Fruit fly (Drosophila melanogaster) whole organism, prepupa: ENCODE results near the gene CG15368.

ENCODE experiments used
- Blimp-1 ChIP-seq: fragments of 200-800 bp; sonication (Bioruptor generic); optimal IDR thresholded peaks from 3 replicates; lab custom pipeline; 2017; ENCODE audit warnings: missing biosample characterization, missing genetic modification characterization, mild to moderate bottlenecking, moderate library complexity, missing genetic modification reagents
- CG10631 ChIP-seq: fragments of 200-800 bp; sonication (Bioruptor generic); optimal IDR thresholded peaks from 2 replicates; lab custom pipeline; 2016; ENCODE audit warnings: missing biosample characterization, missing genetic modification characterization
- CG10669 ChIP-seq: fragments of 200-800 bp; sonication (Bioruptor generic); optimal IDR thresholded peaks from 3 replicates; lab custom pipeline; 2018; ENCODE audit warnings: missing biosample characterization, mild to moderate bottlenecking, missing genetic modification characterization, moderate library complexity
- CG11762 ChIP-seq: fragments of 200-800 bp; sonication (Bioruptor generic); optimal IDR thresholded peaks from 3 replicates; lab custom pipeline; 2016; ENCODE audit warnings: missing biosample characterization, missing genetic modification characterization; ENCODE audit not compliant: insufficient read depth
- CG11902 ChIP-seq: fragments of 200-800 bp; sonication (Bioruptor generic); optimal IDR thresholded peaks from 3 replicates; lab custom pipeline; 2016; ENCODE audit warnings: missing biosample characterization, missing genetic modification characterization
- CG15336 ChIP-seq: fragments of 200-800 bp; sonication (Bioruptor generic); IDR thresholded peaks from 2 replicates; pipeline ENCODE4 v1.3.6; 2022; ENCODE audit warnings: missing biosample characterization, missing genetic modification characterization
- CG1621 ChIP-seq: fragments of 200-800 bp; sonication (Bioruptor generic); optimal IDR thresholded peaks from 3 replicates; lab custom pipeline; 2018; ENCODE audit warnings: missing biosample characterization, mild to moderate bottlenecking, missing genetic modification characterization
- CG16779 ChIP-seq: fragments of 200-800 bp; sonication (Bioruptor generic); optimal IDR thresholded peaks from 3 replicates; lab custom pipeline; 2017; ENCODE audit warnings: missing biosample characterization, mild to moderate bottlenecking, missing genetic modification characterization
- CG31627 ChIP-seq: fragments of 200-800 bp; sonication (Bioruptor generic); optimal IDR thresholded peaks from 3 replicates; lab custom pipeline; 2016; ENCODE audit warnings: missing biosample characterization, missing genetic modification characterization
- CG32006 ChIP-seq: fragments of 200-800 bp; sonication (Bioruptor generic); optimal IDR thresholded peaks from 3 replicates; lab custom pipeline; 2017; ENCODE audit warnings: missing biosample characterization, mild to moderate bottlenecking, missing genetic modification characterization
- CG34406 ChIP-seq: fragments of 200-800 bp; sonication (Bioruptor generic); optimal IDR thresholded peaks from 3 replicates; lab custom pipeline; 2016; ENCODE audit warnings: missing biosample characterization, missing genetic modification characterization
- CG3919 ChIP-seq: fragments of 200-800 bp; sonication (Bioruptor generic); optimal IDR thresholded peaks from 3 replicates; lab custom pipeline; 2016; ENCODE audit warnings: missing biosample characterization, missing genetic modification characterization
- CG6163 ChIP-seq: fragments of 200-800 bp; sonication (Bioruptor generic); IDR thresholded peaks from 3 replicates; pipeline ENCODE4 v1.3.6; 2022; ENCODE audit warnings: missing biosample characterization, missing genetic modification characterization
- CG6276 ChIP-seq: fragments of 200-800 bp; sonication (Bioruptor generic); optimal IDR thresholded peaks from 2 replicates; lab custom pipeline; 2017; ENCODE audit warnings: missing biosample characterization, mild to moderate bottlenecking, missing genetic modification characterization
- CG6792 ChIP-seq: fragments of 200-800 bp; sonication (Bioruptor generic); optimal IDR thresholded peaks from 3 replicates; lab custom pipeline; 2016; ENCODE audit warnings: missing biosample characterization, missing genetic modification characterization
- CG6808 ChIP-seq: fragments of 200-800 bp; sonication (Bioruptor generic); optimal IDR thresholded peaks from 3 replicates; lab custom pipeline; 2017; ENCODE audit warnings: missing biosample characterization, missing genetic modification characterization, mild to moderate bottlenecking, moderate library complexity, missing genetic modification reagents
- CG6854 ChIP-seq: fragments of 200-800 bp; sonication (Bioruptor generic); optimal IDR thresholded peaks from 2 replicates; lab custom pipeline; 2017; ENCODE audit warnings: missing biosample characterization, mild to moderate bottlenecking, missing genetic modification characterization
- CG7368 ChIP-seq: fragments of 200-800 bp; sonication (Bioruptor generic); optimal IDR thresholded peaks from 3 replicates; lab custom pipeline; 2016; ENCODE audit warnings: missing biosample characterization, missing genetic modification characterization
- CG8632 ChIP-seq: fragments of 200-800 bp; sonication (Bioruptor generic); optimal IDR thresholded peaks from 3 replicates; lab custom pipeline; 2016; ENCODE audit warnings: missing biosample characterization, missing genetic modification characterization
- CG9139 ChIP-seq: fragments of 200-800 bp; sonication (Bioruptor generic); optimal IDR thresholded peaks from 3 replicates; lab custom pipeline; 2017; ENCODE audit warnings: missing biosample characterization, mild to moderate bottlenecking, missing genetic modification characterization
- Eip75B ChIP-seq: fragments of 200-800 bp; sonication (Bioruptor generic); optimal IDR thresholded peaks from 3 replicates; lab custom pipeline; 2016; ENCODE audit warnings: missing biosample characterization, missing genetic modification characterization
- Eip78C ChIP-seq: fragments of 200-800 bp; sonication (Bioruptor generic); peaks from one replicate; lab custom pipeline; 2016; ENCODE audit warnings: missing biosample characterization, missing genetic modification characterization
- Ets21C ChIP-seq: fragments of 200-800 bp; sonication (Bioruptor generic); optimal IDR thresholded peaks from 3 replicates; lab custom pipeline; 2016; ENCODE audit warnings: missing biosample characterization, missing genetic modification characterization
- Ets96B ChIP-seq: fragments of 200-800 bp; optimal IDR thresholded peaks from 2 replicates; lab custom pipeline; 2019; ENCODE audit warnings: missing biosample characterization, mild to moderate bottlenecking, missing genetic modification characterization, moderate library complexity
- Gug ChIP-seq: fragments of 200-800 bp; sonication (Bioruptor generic); IDR thresholded peaks from 2 replicates; pipeline ENCODE4 v1.3.6; 2022; ENCODE audit warnings: missing biosample characterization, missing genetic modification characterization
- Hr38 ChIP-seq: sonication (Bioruptor generic); optimal IDR thresholded peaks from 2 replicates; lab custom pipeline; 2016; ENCODE audit warnings: missing biosample characterization, missing genetic modification characterization
- Hr39 ChIP-seq: fragments of 200-800 bp; sonication (Bioruptor generic); optimal IDR thresholded peaks from 2 replicates; lab custom pipeline; 2016; ENCODE audit warnings: missing biosample characterization, missing genetic modification characterization
- Hr4 ChIP-seq: fragments of 200-800 bp; sonication (Bioruptor generic); optimal IDR thresholded peaks from 3 replicates; lab custom pipeline; 2016; ENCODE audit warnings: missing biosample characterization, missing genetic modification characterization
- OdsH ChIP-seq: fragments of 200-800 bp; sonication (Bioruptor generic); optimal IDR thresholded peaks from 3 replicates; lab custom pipeline; 2016; ENCODE audit warnings: missing biosample characterization, missing genetic modification characterization
- Smox ChIP-seq: fragments of 200-800 bp; sonication (Bioruptor generic); optimal IDR thresholded peaks from 3 replicates; lab custom pipeline; 2016; ENCODE audit warnings: missing biosample characterization, missing genetic modification characterization
- Sox14 ChIP-seq: fragments of 200-800 bp; sonication (Bioruptor generic); optimal IDR thresholded peaks from 3 replicates; lab custom pipeline; 2016; ENCODE audit warnings: missing biosample characterization, missing genetic modification characterization
- Sox15 ChIP-seq: fragments of 200-800 bp; sonication (Bioruptor generic); optimal IDR thresholded peaks from 3 replicates; lab custom pipeline; 2016; ENCODE audit warnings: missing biosample characterization, missing genetic modification characterization
- achi ChIP-seq: fragments of 200-800 bp; sonication (Bioruptor generic); optimal IDR thresholded peaks from 3 replicates; lab custom pipeline; 2016; ENCODE audit warnings: missing biosample characterization, missing genetic modification characterization
- acj6 ChIP-seq: fragments of 200-800 bp; sonication (Bioruptor generic); optimal IDR thresholded peaks from 3 replicates; lab custom pipeline; 2016; ENCODE audit warnings: missing biosample characterization, missing genetic modification characterization
- cyc ChIP-seq: fragments of 200-800 bp; sonication (Bioruptor generic); optimal IDR thresholded peaks from 3 replicates; lab custom pipeline; 2016; ENCODE audit warnings: missing biosample characterization, missing genetic modification characterization
- dac ChIP-seq: fragments of 200-800 bp; sonication (Bioruptor generic); optimal IDR thresholded peaks from 2 replicates; lab custom pipeline; 2017; ENCODE audit warnings: missing biosample characterization, mild to moderate bottlenecking, missing genetic modification characterization
- dsx ChIP-seq: fragments of 200-800 bp; optimal IDR thresholded peaks from 3 replicates; lab custom pipeline; 2019; ENCODE audit warnings: missing biosample characterization, mild to moderate bottlenecking, missing genetic modification characterization, moderate library complexity; ENCODE audit not compliant: poor library complexity, severe bottlenecking
- eg ChIP-seq: fragments of 200-800 bp; sonication (Bioruptor generic); IDR thresholded peaks from 3 replicates; pipeline ENCODE4 v1.3.6; 2022; ENCODE audit warnings: missing biosample characterization, missing genetic modification characterization
- esn ChIP-seq: fragments of 200-800 bp; sonication (Bioruptor generic); optimal IDR thresholded peaks from 2 replicates; lab custom pipeline; 2016; ENCODE audit warnings: missing biosample characterization, mild to moderate bottlenecking, missing genetic modification characterization, moderate library complexity
- fd59A ChIP-seq: fragments of 200-800 bp; sonication (Bioruptor generic); optimal IDR thresholded peaks from 2 replicates; lab custom pipeline; 2017; ENCODE audit warnings: missing biosample characterization, mild to moderate bottlenecking, missing genetic modification characterization, missing genetic modification reagents
- fd85E ChIP-seq: fragments of 200-800 bp; sonication (Bioruptor generic); optimal IDR thresholded peaks from 3 replicates; lab custom pipeline; 2016; ENCODE audit warnings: missing biosample characterization, missing genetic modification characterization
- fkh ChIP-seq: fragments of 200-800 bp; sonication (Bioruptor generic); optimal IDR thresholded peaks from 3 replicates; lab custom pipeline; 2017; ENCODE audit warnings: missing biosample characterization, mild to moderate bottlenecking, missing genetic modification characterization, moderate library complexity
- lz ChIP-seq: fragments of 200-800 bp; sonication (Bioruptor generic); optimal IDR thresholded peaks from 3 replicates; lab custom pipeline; 2016; ENCODE audit warnings: missing biosample characterization, missing genetic modification characterization
- net ChIP-seq: fragments of 200-800 bp; sonication (Bioruptor generic); optimal IDR thresholded peaks from 3 replicates; lab custom pipeline; 2016; ENCODE audit warnings: missing biosample characterization, missing genetic modification characterization
- pdm3 ChIP-seq: fragments of 200-800 bp; sonication (Bioruptor generic); optimal IDR thresholded peaks from 3 replicates; lab custom pipeline; 2016; ENCODE audit warnings: missing biosample characterization, missing genetic modification characterization
- salr ChIP-seq, 2 experiments: fragments of 200-800 bp; sonication (Bioruptor generic); optimal IDR thresholded peaks; 3 replicates each; lab custom pipeline; 2016 to 2018; ENCODE audit warnings: missing biosample characterization in 2 of 2, missing genetic modification characterization in 2 of 2, mild to moderate bottlenecking in 1 of 2
- ss ChIP-seq, 2 experiments: fragments of 200-800 bp; sonication (Bioruptor generic); optimal IDR thresholded peaks; 2 replicates in 1 of 2; 3 replicates in 1 of 2; lab custom pipeline; 2017 to 2018; ENCODE audit warnings: mild to moderate bottlenecking in 2 of 2, missing biosample characterization in 2 of 2, missing genetic modification characterization in 2 of 2, moderate library complexity in 1 of 2
- svp ChIP-seq: fragments of 200-800 bp; sonication (Bioruptor generic); peaks from one replicate; lab custom pipeline; 2016; ENCODE audit warnings: missing biosample characterization, missing genetic modification characterization
- topi ChIP-seq: fragments of 200-800 bp; sonication (Bioruptor generic); optimal IDR thresholded peaks from 3 replicates; lab custom pipeline; 2016; ENCODE audit warnings: missing biosample characterization, missing genetic modification characterization
- vri ChIP-seq: fragments of 200-800 bp; sonication (Bioruptor generic); optimal IDR thresholded peaks from 3 replicates; lab custom pipeline; 2016; ENCODE audit warnings: missing biosample characterization, mild to moderate bottlenecking, missing genetic modification characterization

The CG15368 gene

dm6 chrX:9201866-9202681 is 13.5 kb upstream of the CG15368 start:
- TF ChIP-seq vri (GFP tag; lab: Kevin White, UChicago) (peak; percentile 1), Smox (GFP tag; lab: Kevin White, UChicago) (no peak), CG9139 (GFP tag; lab: Kevin White, UChicago) (no peak), dsx (peak; percentile 54), salr (GFP tag; optimal IDR thresholded peaks at IDR 0.05; lab: Kevin White, UChicago) (peak; percentile 20 to 48), pdm3 (GFP tag; lab: Kevin White, UChicago) (peak; percentile 38), dac (GFP tag; lab: Kevin White, UChicago) (peak; percentile 57), lz (GFP tag; lab: Kevin White, UChicago) (peak; percentile 10), CG16779 (tag; lab: Kevin White, UChicago) (peak; percentile 27), fkh (GFP tag; lab: Kevin White, UChicago) (peak; percentile 39), fd59A (GFP tag; lab: Kevin White, UChicago) (peak; percentile 26), CG3919 (GFP tag; lab: Kevin White, UChicago) (peak; percentile 42), CG6276 (GFP tag; lab: Kevin White, UChicago) (peak; percentile 70), fd85E (no peak), acj6 (GFP tag; lab: Kevin White, UChicago) (peak; percentile 16), Gug (GFP tag; lab: Robert Waterston, UW) (peak; percentile 47; the same call in 1 of the 2 replicates), CG6808 (GFP tag; lab: Kevin White, UChicago) (peak; percentile 18), CG32006 (GFP tag; lab: Kevin White, UChicago) (peak; percentile 67), Sox14 (GFP tag; lab: Kevin White, UChicago) (no peak), Ets96B (tag; lab: Kevin White, UChicago) (peak; percentile 63), CG10631 (GFP tag; lab: Kevin White, UChicago) (peak; percentile 25), CG31627 (GFP tag; lab: Kevin White, UChicago) (no peak), Hr38 (no peak), CG11902 (GFP tag; lab: Kevin White, UChicago) (no peak), CG6792 (peak; percentile 13), Hr4 (peak; percentile 16), Hr39 (GFP tag; lab: Kevin White, UChicago) (no peak), Eip78C (GFP tag; lab: Kevin White, UChicago) (peak; percentile 52), achi (GFP tag; lab: Kevin White, UChicago) (peak; percentile 47), CG11762 (GFP tag; lab: Kevin White, UChicago) (peak; percentile 24), eg (GFP tag; lab: Robert Waterston, UW) (peak; percentile 83), Sox15 (GFP tag; lab: Kevin White, UChicago) (no peak), svp (GFP tag; lab: Kevin White, UChicago) (peak; percentile 48), ss (GFP tag; optimal IDR thresholded peaks at IDR 0.05; lab: Kevin White, UChicago) (peak in 1 of 2 experiments; percentile 10), CG34406 (peak; percentile 37), Eip75B (no peak), CG6163 (peak; percentile 76), CG8632 (no peak), Blimp-1 (no peak), net (GFP tag; lab: Kevin White, UChicago) (no peak), topi (GFP tag; lab: Kevin White, UChicago) (no peak), CG7368 (no peak), OdsH (GFP tag; lab: Kevin White, UChicago) (peak; percentile 2), cyc (GFP tag; lab: Kevin White, UChicago) (no peak), CG6854 (no peak), Ets21C (no peak), CG1621 (tag; lab: Kevin White, UChicago) (peak; percentile 54), esn (GFP tag; lab: Kevin White, UChicago) (no peak), CG10669 (peak; percentile 44), CG15336 (peak; percentile 66)
